Worm (Caenorhabditis elegans) whole organism, L4/young adult: ENCODE data around the gene str-141.

Source experiments
- W03F9.2 ChIP-seq: fragments of 150-350 bp; optimal IDR thresholded peaks from 2 replicates; lab custom pipeline; 2014; ENCODE audit warnings: missing biosample characterization, missing genetic modification characterization
- dao-5 ChIP-seq: sonication (generic microtip); optimal IDR thresholded peaks from 2 replicates; lab custom pipeline; 2016; ENCODE audit warnings: missing genotype, missing genetic modification characterization, moderate library complexity, missing compliant biosample characterization
- him-1 ChIP-seq: sonication (generic microtip); optimal IDR thresholded peaks from 2 replicates; lab custom pipeline; 2016; ENCODE audit warnings: missing genotype, missing genetic modification reagents, missing genetic modification characterization, missing compliant biosample characterization

ce11 chrV:11281414-11282209 lies 42.0 kb downstream of the str-141 start:
- no peak for TF ChIP-seq W03F9.2
- TF ChIP-seq him-1 (tag; lab: Kevin White, UChicago), result no peak
- no peak for TF ChIP-seq dao-5
